Worm (Caenorhabditis elegans) whole organism, midembryonic: ENCODE measurements around the gene orc-4.

ENCODE experiments used
- flt-1 ChIP-seq: fragments of 200-800 bp; sonication (Bioruptor generic); IDR thresholded peaks from 2 replicates; pipeline ENCODE4 v1.3.6; 2022; ENCODE audit warnings: missing genetic modification characterization, missing compliant biosample characterization
- klf-2 ChIP-seq: fragments of 200-800 bp; sonication (Bioruptor generic); conservative IDR thresholded peaks from 2 replicates; pipeline ENCODE4 v1.3.6; 2022; ENCODE audit warnings: missing genetic modification reagents, missing genetic modification characterization, missing compliant biosample characterization
- med-1 ChIP-seq: sonication (generic microtip); optimal IDR thresholded peaks from 2 replicates; lab custom pipeline; 2017; ENCODE audit warnings: missing genetic modification characterization, mild to moderate bottlenecking, missing compliant biosample characterization, antibody characterized with exemption, missing genetic modification reagents; ENCODE audit not compliant: insufficient read depth

DNA sequence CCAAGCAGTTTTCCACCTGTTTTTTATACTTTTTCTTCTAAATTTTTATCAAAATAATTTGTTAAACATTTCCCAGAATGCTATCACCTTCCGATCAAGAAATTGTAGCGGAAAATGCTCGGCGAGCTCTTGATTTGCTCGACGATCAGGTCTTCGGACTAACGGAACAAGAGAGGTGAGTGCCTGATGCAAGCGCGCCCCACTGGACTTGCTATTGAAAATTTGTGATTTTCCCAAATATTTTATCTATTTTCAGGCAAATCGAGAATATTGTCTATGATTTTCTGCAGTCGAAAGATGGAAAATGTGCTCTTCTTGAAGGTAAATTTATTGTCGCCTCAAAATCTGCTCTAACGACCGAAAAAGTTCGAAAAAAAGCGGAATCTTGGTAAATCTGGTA is at the start of gene orc-4:
- TF ChIP-seq flt-1 (GFP tag; lab: Robert Waterston, UW) (no peak), klf-2 (GFP tag; lab: Robert Waterston, UW) (no peak), med-1 (GFP tag; lab: Kevin White, UChicago) (no peak)
